Worm (Caenorhabditis elegans): ENCODE measurements around the gene che-10.

ce11 chrII:4675481-4675880 lies 37.3 kb upstream of the che-10 start, which contains the start of gene T05A7.3:
- no peak for TF ChIP-seq him-1 (tag; optimal IDR thresholded peaks at IDR 0.05)
- no peak for TF ChIP-seq W03F9.2 (tag; optimal IDR thresholded peaks at IDR 0.05)
